Fruit fly (Drosophila melanogaster) whole organism, embryonic: ENCODE data around the gene CG8142.

Experiments
- ATbp ChIP-seq: fragments of 200-800 bp; sonication (Bioruptor generic); optimal IDR thresholded peaks from 2 replicates; lab custom pipeline; 2017; ENCODE audit warnings: missing biosample characterization, mild to moderate bottlenecking, missing genetic modification characterization, missing genetic modification reagents
- Atf-2 ChIP-seq: fragments of 200-800 bp; sonication (Bioruptor generic); optimal IDR thresholded peaks from 2 replicates; lab custom pipeline; 2016; ENCODE audit warnings: missing biosample characterization, missing genetic modification characterization
- CG10267 ChIP-seq: fragments of 200-800 bp; sonication (Bioruptor generic); optimal IDR thresholded peaks from 2 replicates; lab custom pipeline; 2018; ENCODE audit warnings: missing biosample characterization, mild to moderate bottlenecking, missing genetic modification characterization, moderate library complexity
- CG10565 ChIP-seq: fragments of 200-800 bp; sonication (Bioruptor generic); optimal IDR thresholded peaks from 3 replicates; lab custom pipeline; 2016; ENCODE audit warnings: missing biosample characterization, mild to moderate bottlenecking, missing genetic modification characterization
- CG11456 ChIP-seq: fragments of 200-800 bp; sonication (Bioruptor generic); IDR thresholded peaks from 3 replicates; pipeline ENCODE4 v1.3.6; 2022; ENCODE audit warnings: missing biosample characterization, missing genetic modification characterization
- CG12299 ChIP-seq: fragments of 200-800 bp; sonication (Bioruptor generic); optimal IDR thresholded peaks from 2 replicates; lab custom pipeline; 2018; ENCODE audit warnings: missing biosample characterization, mild to moderate bottlenecking, missing genetic modification characterization
- CG14710 ChIP-seq: fragments of 200-800 bp; sonication (Bioruptor generic); optimal IDR thresholded peaks from 3 replicates; lab custom pipeline; 2019; ENCODE audit warnings: missing biosample characterization, mild to moderate bottlenecking, missing genetic modification characterization, moderate library complexity
- CG15011 ChIP-seq: fragments of 200-800 bp; sonication (Bioruptor generic); optimal IDR thresholded peaks from 3 replicates; lab custom pipeline; 2018; ENCODE audit warnings: missing biosample characterization, mild to moderate bottlenecking, missing genetic modification characterization
- CG1529 ChIP-seq: fragments of 200-800 bp; sonication (Bioruptor generic); optimal IDR thresholded peaks from 3 replicates; lab custom pipeline; 2018; ENCODE audit warnings: missing biosample characterization, missing genetic modification characterization
- CG17912 ChIP-seq: fragments of 200-800 bp; sonication (Bioruptor generic); optimal IDR thresholded peaks from 2 replicates; lab custom pipeline; 2018; ENCODE audit warnings: missing biosample characterization, mild to moderate bottlenecking, missing genetic modification characterization
- CG2116 ChIP-seq: fragments of 200-800 bp; sonication (Bioruptor generic); optimal IDR thresholded peaks from 3 replicates; lab custom pipeline; 2018; ENCODE audit warnings: missing biosample characterization, mild to moderate bottlenecking, missing genetic modification characterization
- CG2120 ChIP-seq: fragments of 200-800 bp; sonication (Bioruptor generic); optimal IDR thresholded peaks from 3 replicates; lab custom pipeline; 2016; ENCODE audit warnings: missing biosample characterization, missing genetic modification characterization
- CG2129 ChIP-seq: fragments of 200-800 bp; sonication (Bioruptor generic); IDR thresholded peaks from 2 replicates; pipeline ENCODE4 v1.3.6; 2022; ENCODE audit warnings: missing biosample characterization, missing genetic modification characterization; ENCODE audit not compliant: partially characterized antibody
- CG30020 ChIP-seq: fragments of 200-800 bp; optimal IDR thresholded peaks from 2 replicates; lab custom pipeline; 2019; ENCODE audit warnings: missing biosample characterization, mild to moderate bottlenecking, missing genetic modification characterization, moderate library complexity
- CG30403 ChIP-seq: fragments of 200-800 bp; sonication (Bioruptor generic); optimal IDR thresholded peaks from 3 replicates; lab custom pipeline; 2016; ENCODE audit warnings: missing biosample characterization, missing genetic modification characterization
- CG30431 ChIP-seq: fragments of 200-800 bp; sonication (Bioruptor generic); optimal IDR thresholded peaks from 2 replicates; lab custom pipeline; 2017; ENCODE audit warnings: missing biosample characterization, missing genetic modification characterization
- CG31365 ChIP-seq: fragments of 200-800 bp; sonication (Bioruptor generic); optimal IDR thresholded peaks from 2 replicates; lab custom pipeline; 2018; ENCODE audit warnings: missing biosample characterization, mild to moderate bottlenecking, missing genetic modification characterization
- CG9609 ChIP-seq: fragments of 200-800 bp; sonication (Bioruptor generic); optimal IDR thresholded peaks from 3 replicates; lab custom pipeline; 2016; ENCODE audit warnings: missing biosample characterization, missing genetic modification characterization
- CHES-1-like ChIP-seq: fragments of 200-800 bp; sonication (Bioruptor generic); optimal IDR thresholded peaks from 2 replicates; lab custom pipeline; 2016; ENCODE audit warnings: missing biosample characterization, missing genetic modification characterization
- Chrac-16 ChIP-seq: fragments of 200-800 bp; sonication (Bioruptor generic); optimal IDR thresholded peaks from 3 replicates; lab custom pipeline; 2016; ENCODE audit warnings: missing biosample characterization, missing genetic modification characterization
- Dad ChIP-seq: fragments of 200-800 bp; sonication (Bioruptor generic); optimal IDR thresholded peaks from 3 replicates; lab custom pipeline; 2016; ENCODE audit warnings: missing biosample characterization, missing genetic modification characterization
- Dek ChIP-seq: fragments of 200-800 bp; sonication (Bioruptor generic); optimal IDR thresholded peaks from 3 replicates; lab custom pipeline; 2019; ENCODE audit warnings: missing biosample characterization, mild to moderate bottlenecking, missing genetic modification characterization, moderate library complexity
- E2f1 ChIP-seq: fragments of 200-800 bp; sonication (Bioruptor generic); IDR thresholded peaks from 2 replicates; pipeline ENCODE4 v1.3.6; 2022; ENCODE audit warnings: missing biosample characterization, missing genetic modification characterization
- Fer2 ChIP-seq: fragments of 200-800 bp; sonication (Bioruptor generic); optimal IDR thresholded peaks from 2 replicates; lab custom pipeline; 2018; ENCODE audit warnings: missing biosample characterization, mild to moderate bottlenecking, missing genetic modification characterization, moderate library complexity
- HLH3B ChIP-seq: fragments of 200-800 bp; sonication (Bioruptor generic); IDR thresholded peaks from 2 replicates; pipeline ENCODE4 v1.3.6; 2022; ENCODE audit warnings: missing biosample characterization, missing genetic modification characterization
- HmgZ ChIP-seq: fragments of 200-800 bp; sonication (Bioruptor generic); optimal IDR thresholded peaks from 2 replicates; lab custom pipeline; 2018; ENCODE audit warnings: missing biosample characterization, mild to moderate bottlenecking, missing genetic modification characterization
- Hmx ChIP-seq: fragments of 200-800 bp; sonication (Bioruptor generic); optimal IDR thresholded peaks from 2 replicates; lab custom pipeline; 2016; ENCODE audit warnings: missing biosample characterization, missing genetic modification characterization
- Hr78 ChIP-seq, 2 experiments: fragments of 200-800 bp in 1 of 2; fragments of >200 bp in 1 of 2; sonication (Bioruptor generic) in 1 of 2; optimal IDR thresholded peaks; 2 replicates each; lab custom pipeline; 2017 to 2019; ENCODE audit warnings: missing biosample characterization in 2 of 2, missing genetic modification characterization in 2 of 2, mild to moderate bottlenecking in 1 of 2, moderate library complexity in 1 of 2
- Optix ChIP-seq: fragments of 200-800 bp; sonication (Bioruptor generic); IDR thresholded peaks from 3 replicates; pipeline ENCODE4 v1.3.6; 2022; ENCODE audit warnings: missing biosample characterization, missing genetic modification characterization
- Scr ChIP-seq: fragments of 200-800 bp; sonication (Bioruptor generic); IDR thresholded peaks from 2 replicates; pipeline ENCODE4 v1.3.6; 2022; ENCODE audit warnings: missing biosample characterization, missing genetic modification characterization; ENCODE audit not compliant: partially characterized antibody
- ap ChIP-seq: fragments of 200-800 bp; sonication (Bioruptor generic); IDR thresholded peaks from 2 replicates; pipeline ENCODE4 v1.3.6; 2022; ENCODE audit warnings: missing biosample characterization, missing genetic modification characterization
- ato ChIP-seq: fragments of 200-800 bp; sonication (Bioruptor generic); IDR thresholded peaks from 2 replicates; pipeline ENCODE4 v1.3.6; 2022; ENCODE audit warnings: missing biosample characterization, missing genetic modification characterization; ENCODE audit not compliant: partially characterized antibody
- ems ChIP-seq: fragments of 200-800 bp; sonication (Bioruptor generic); optimal IDR thresholded peaks from 3 replicates; lab custom pipeline; 2016; ENCODE audit warnings: missing biosample characterization, missing genetic modification characterization
- fd96Cb ChIP-seq: fragments of 200-800 bp; sonication (Bioruptor generic); optimal IDR thresholded peaks from 2 replicates; lab custom pipeline; 2018; ENCODE audit warnings: missing biosample characterization, mild to moderate bottlenecking, missing genetic modification characterization, moderate library complexity
- gcm2 ChIP-seq: fragments of 200-800 bp; sonication (Bioruptor generic); optimal IDR thresholded peaks from 2 replicates; lab custom pipeline; 2016; ENCODE audit warnings: missing biosample characterization, missing genetic modification characterization
- h ChIP-seq: fragments of >200 bp; optimal IDR thresholded peaks from 2 replicates; lab custom pipeline; 2017
- ind ChIP-seq: fragments of 200-800 bp; sonication (Bioruptor generic); optimal IDR thresholded peaks from 3 replicates; lab custom pipeline; 2016; ENCODE audit warnings: missing biosample characterization, missing genetic modification characterization
- luna ChIP-seq: fragments of 200-800 bp; sonication (Bioruptor generic); optimal IDR thresholded peaks from 2 replicates; lab custom pipeline; 2016; ENCODE audit warnings: missing biosample characterization, missing genetic modification characterization
- maf-S ChIP-seq: fragments of 200-800 bp; sonication (Bioruptor generic); optimal IDR thresholded peaks from 2 replicates; lab custom pipeline; 2016; ENCODE audit warnings: missing biosample characterization, missing genetic modification characterization
- mam ChIP-seq: fragments of 200-800 bp; sonication (Bioruptor generic); optimal IDR thresholded peaks from 3 replicates; lab custom pipeline; 2016; ENCODE audit warnings: missing biosample characterization, missing genetic modification characterization
- nerfin-2 ChIP-seq: fragments of 200-800 bp; sonication (Bioruptor generic); IDR thresholded peaks from 2 replicates; pipeline ENCODE4 v1.3.6; 2022; ENCODE audit warnings: missing biosample characterization, missing genetic modification characterization; ENCODE audit not compliant: partially characterized antibody
- nmo ChIP-seq: fragments of 200-800 bp; sonication (Bioruptor generic); optimal IDR thresholded peaks from 2 replicates; lab custom pipeline; 2018; ENCODE audit warnings: missing biosample characterization, mild to moderate bottlenecking, missing genetic modification characterization, moderate library complexity
- psq ChIP-seq: fragments of 200-800 bp; sonication (Bioruptor generic); optimal IDR thresholded peaks from 2 replicates; lab custom pipeline; 2017; ENCODE audit warnings: missing biosample characterization, missing genetic modification characterization
- pum ChIP-seq: fragments of 200-800 bp; sonication (Bioruptor generic); optimal IDR thresholded peaks from 2 replicates; lab custom pipeline; 2016; ENCODE audit warnings: missing biosample characterization, missing genetic modification characterization
- row ChIP-seq: fragments of 200-800 bp; sonication (Bioruptor generic); IDR thresholded peaks from 3 replicates; pipeline ENCODE4 v1.3.6; 2022; ENCODE audit warnings: missing biosample characterization, missing genetic modification characterization
- seq ChIP-seq: fragments of 200-800 bp; sonication (Bioruptor generic); IDR thresholded peaks from 2 replicates; pipeline ENCODE4 v1.3.6; 2022; ENCODE audit warnings: missing biosample characterization, missing genetic modification characterization
- shn ChIP-seq: fragments of 200-800 bp; sonication (Bioruptor generic); optimal IDR thresholded peaks from 3 replicates; lab custom pipeline; 2016; ENCODE audit warnings: missing biosample characterization, missing genetic modification characterization
- sima ChIP-seq: fragments of 200-800 bp; sonication (Bioruptor generic); optimal IDR thresholded peaks from 2 replicates; lab custom pipeline; 2016; ENCODE audit warnings: missing biosample characterization, missing genetic modification characterization
- slbo ChIP-seq: fragments of 200-800 bp; sonication (Bioruptor generic); IDR thresholded peaks from 2 replicates; pipeline ENCODE4 v1.3.6; 2022; ENCODE audit warnings: missing biosample characterization, missing genetic modification characterization
- slp2 ChIP-seq: fragments of 200-800 bp; sonication (Bioruptor generic); optimal IDR thresholded peaks from 2 replicates; lab custom pipeline; 2016; ENCODE audit warnings: missing biosample characterization, missing genetic modification characterization
- sob ChIP-seq: fragments of 200-800 bp; sonication (Bioruptor generic); IDR thresholded peaks from 2 replicates; pipeline ENCODE4 v1.3.6; 2022; ENCODE audit warnings: missing biosample characterization, missing genetic modification characterization
- tna ChIP-seq: fragments of 200-800 bp; sonication (Bioruptor generic); IDR thresholded peaks from 2 replicates; pipeline ENCODE4 v1.3.6; 2022; ENCODE audit warnings: missing biosample characterization, missing genetic modification characterization; ENCODE audit not compliant: partially characterized antibody

The CG8142 gene

DNA sequence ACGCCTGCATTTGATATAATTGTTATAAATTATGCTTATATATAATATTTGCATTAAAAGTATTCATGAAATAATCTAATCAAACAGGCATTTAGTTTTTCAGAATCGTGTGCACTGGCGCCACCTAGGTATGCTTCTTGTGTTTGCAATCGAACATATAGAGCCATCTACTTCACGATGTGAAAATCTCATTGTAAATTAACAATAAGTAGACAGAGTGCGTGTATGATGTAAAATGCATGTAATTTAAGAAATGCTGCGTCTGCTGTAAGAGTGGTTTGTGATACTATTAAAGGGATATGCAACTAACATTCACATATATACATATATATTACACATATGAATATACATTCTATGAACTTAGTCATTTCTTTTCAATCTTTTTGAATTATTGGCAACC, 24.3 kb downstream of the CG8142 start (continued):
- TF ChIP-seq seq (GFP tag; lab: Robert Waterston, UW): no peak
- no peak for TF ChIP-seq sima (GFP tag; lab: Kevin White, UChicago)
- TF ChIP-seq nmo (GFP tag; lab: Kevin White, UChicago): peak; percentile 44
- TF ChIP-seq shn: no peak
- peak; percentile 42 for TF ChIP-seq CG30403
- TF ChIP-seq slp2: no peak
- TF ChIP-seq CG14710 (tag; lab: Kevin White, UChicago): peak; percentile 4
- no peak for TF ChIP-seq ATbp
- no peak for TF ChIP-seq ind
- TF ChIP-seq HLH3B (GFP tag; lab: Robert Waterston, UW): no peak
- TF ChIP-seq slbo: peak; percentile 59; the same call in 1 of the 2 replicates
- no peak for TF ChIP-seq CHES-1-like (GFP tag; lab: Kevin White, UChicago)
- no peak for TF ChIP-seq Hmx (GFP tag; lab: Kevin White, UChicago)
- no peak for TF ChIP-seq CG2129 (GFP tag; lab: Robert Waterston, UW)
- TF ChIP-seq CG11456 (GFP tag; lab: Robert Waterston, UW): peak; percentile 80; the same call in 2 of the 3 replicates
- peak; percentile 38 for TF ChIP-seq CG2120
- TF ChIP-seq nerfin-2 (GFP tag; lab: Robert Waterston, UW): no peak
- TF ChIP-seq Dad: no peak
- TF ChIP-seq ato (GFP tag; lab: Robert Waterston, UW): no peak
- TF ChIP-seq Hr78 (GFP tag; optimal IDR thresholded peaks at IDR 0.05; lab: Kevin White, UChicago): no peak
- TF ChIP-seq CG15011: no peak
- no peak for TF ChIP-seq gcm2 (GFP tag; lab: Kevin White, UChicago)
- no peak for TF ChIP-seq row (GFP tag; lab: Robert Waterston, UW)
- TF ChIP-seq Chrac-16 (GFP tag; lab: Kevin White, UChicago): peak; percentile 27
- TF ChIP-seq CG2116 (GFP tag; lab: Kevin White, UChicago): no peak
- no peak for TF ChIP-seq CG9609 (GFP tag; lab: Kevin White, UChicago)
- no peak for TF ChIP-seq h
- no peak for TF ChIP-seq fd96Cb (tag; lab: Kevin White, UChicago)
- peak; percentile 9 for TF ChIP-seq CG31365 (tag; lab: Kevin White, UChicago)
- TF ChIP-seq CG1529 (GFP tag; lab: Kevin White, UChicago): no peak
- no peak for TF ChIP-seq sob (GFP tag; lab: Robert Waterston, UW)
- TF ChIP-seq ap (GFP tag; lab: Robert Waterston, UW): no peak
- TF ChIP-seq E2f1 (GFP tag; lab: Robert Waterston, UW): no peak
- no peak for TF ChIP-seq Fer2
- peak; percentile 16 for TF ChIP-seq Dek
- TF ChIP-seq CG12299 (tag; lab: Kevin White, UChicago): no peak
- no peak for TF ChIP-seq Atf-2 (GFP tag; lab: Kevin White, UChicago)
- TF ChIP-seq HmgZ (tag; lab: Kevin White, UChicago): peak; percentile 76
- no peak for TF ChIP-seq CG10565
- TF ChIP-seq CG10267 (tag; lab: Kevin White, UChicago): peak; percentile 25
- TF ChIP-seq CG30431: no peak
- no peak for TF ChIP-seq maf-S (GFP tag; lab: Kevin White, UChicago)
- TF ChIP-seq tna (GFP tag; lab: Robert Waterston, UW): no peak
- no peak for TF ChIP-seq Scr (GFP tag; lab: Robert Waterston, UW)
- TF ChIP-seq CG30020 (tag; lab: Kevin White, UChicago): no peak
- TF ChIP-seq psq (GFP tag; lab: Kevin White, UChicago): no peak
- peak; percentile 16 for TF ChIP-seq mam
- TF ChIP-seq pum (GFP tag; lab: Kevin White, UChicago): no peak
- TF ChIP-seq luna: no peak
- no peak for TF ChIP-seq ems (GFP tag; lab: Kevin White, UChicago)
- peak; percentile 21 for TF ChIP-seq CG17912 (GFP tag; lab: Kevin White, UChicago)
- no peak for TF ChIP-seq Optix
